Worm (Caenorhabditis elegans): ENCODE data around the gene acl-2.
A peak's percentile ranks its signal among the peaks of the same experiment; 100 is the strongest.

Gene acl-2

DNA sequence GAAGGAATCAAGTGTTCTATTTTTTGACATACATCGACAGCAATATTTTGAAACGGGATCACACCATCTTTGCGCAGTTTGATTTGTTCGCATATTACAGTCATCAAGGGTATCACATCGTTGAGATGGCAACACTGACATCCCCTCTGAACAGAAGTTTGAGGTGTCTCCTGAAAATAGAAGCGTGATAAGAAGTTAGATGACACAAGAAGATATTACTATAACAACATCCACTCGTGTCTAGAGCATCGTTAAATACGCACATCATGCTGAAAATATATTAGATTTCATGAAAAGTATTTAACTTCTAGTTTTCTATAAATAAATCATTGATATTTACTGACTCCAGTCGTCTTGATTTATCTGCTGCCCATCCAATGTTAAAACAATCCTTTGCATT is 41.8 kb upstream of the acl-2 start:
- TF ChIP-seq nhr-237 (tag; optimal IDR thresholded peaks at IDR 0.05) (no peak), unc-62 (GFP tag; optimal IDR thresholded peaks at IDR 0.05 in 1 of 2) (peak in 1 of 2 experiments; percentile 91), unc-62 (tag; optimal IDR thresholded peaks at IDR 0.05) (no peak)

DNA sequence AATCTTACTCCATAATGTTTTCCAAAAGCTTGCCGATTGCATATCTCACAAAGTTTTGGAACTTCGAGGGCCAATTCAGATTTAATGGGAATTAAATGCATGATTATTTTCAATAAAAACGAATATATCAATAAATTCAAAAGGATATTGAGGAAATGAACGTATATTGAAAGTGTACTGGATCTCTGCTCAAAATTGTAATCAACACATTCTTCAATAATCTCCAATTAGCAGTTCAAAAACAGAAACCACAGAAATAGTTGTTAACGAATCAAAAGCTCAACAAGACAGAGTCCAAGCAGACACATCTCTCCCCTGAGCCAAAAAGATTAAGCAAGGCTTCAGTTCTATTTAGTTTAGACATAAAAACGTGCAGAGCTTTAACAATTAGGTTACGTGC is 39.6 kb upstream of the acl-2 start, which contains the start of gene nhr-192:
TSS of gene nhr-192 (minus strand) at position 101 of the 400 bp plus-strand sequence.
- TF ChIP-seq fos-1 (tag; optimal IDR thresholded peaks at IDR 0.05) (no peak), dmd-9 (GFP tag; IDR thresholded peaks at IDR 0.05) (no peak), daf-8 (GFP tag; IDR thresholded peaks at IDR 0.05) (no peak), unc-62 (GFP tag; optimal IDR thresholded peaks at IDR 0.05 in 1 of 2) (peak in 1 of 2 experiments; percentile 58), unc-62 (tag; optimal IDR thresholded peaks at IDR 0.05) (no peak)

DNA sequence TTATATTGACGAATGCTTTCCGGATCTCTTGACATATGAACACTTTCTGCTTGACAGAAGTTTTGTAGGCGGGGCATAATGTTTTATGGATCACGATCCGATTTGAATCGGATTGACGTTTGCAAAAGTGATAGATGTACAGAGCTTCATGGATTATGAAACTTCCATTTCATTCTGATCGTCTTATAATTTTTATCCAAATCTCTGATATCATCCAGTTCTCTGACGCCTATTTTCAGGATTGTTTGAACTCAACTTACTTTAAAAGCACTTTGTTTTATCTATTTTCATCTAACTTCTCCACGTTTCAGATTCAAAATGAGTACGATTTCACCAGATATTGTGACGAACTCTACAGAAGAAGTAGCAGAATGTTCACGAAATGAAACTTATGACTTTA is 35.9 kb upstream of the acl-2 start, which contains the start of gene npr-39:
TSS of gene npr-39 (plus strand) at position 301 of the 400 bp plus-strand sequence.
- TF ChIP-seq saeg-2 (GFP tag; IDR thresholded peaks at IDR 0.05) = no peak
- TF ChIP-seq lin-15B (tag; optimal IDR thresholded peaks at IDR 0.05) = no peak
- no peak for TF ChIP-seq dve-1 (tag; optimal IDR thresholded peaks at IDR 0.05; ENCODE audit: insufficient read depth)
- no peak for TF ChIP-seq mep-1 (tag; optimal IDR thresholded peaks at IDR 0.05)
- TF ChIP-seq daf-19 (GFP tag; conservative IDR thresholded peaks at IDR 0.05) = no peak
- no peak for TF ChIP-seq ceh-20 (GFP tag; IDR thresholded peaks at IDR 0.05)
- no peak for TF ChIP-seq zip-11 (GFP tag; IDR thresholded peaks at IDR 0.05)
- TF ChIP-seq dmd-9 (GFP tag; IDR thresholded peaks at IDR 0.05) = no peak
- TF ChIP-seq nhr-41 (GFP tag; IDR thresholded peaks at IDR 0.05) = no peak
- no peak for TF ChIP-seq daf-12 (tag; optimal IDR thresholded peaks at IDR 0.05)
- TF ChIP-seq aha-1 (tag) = no peak
- no peak for TF ChIP-seq nhr-11 (tag; optimal IDR thresholded peaks at IDR 0.05)
- TF ChIP-seq zfp-3 (GFP tag; conservative IDR thresholded peaks at IDR 0.05) = no peak
- no peak for TF ChIP-seq tag-97 (GFP tag; IDR thresholded peaks at IDR 0.05)
- no peak for TF ChIP-seq unc-130 (GFP tag; optimal IDR thresholded peaks at IDR 0.05)
- no peak for TF ChIP-seq mes-2 (tag; optimal IDR thresholded peaks at IDR 0.05; ENCODE audit: poor library complexity, severe bottlenecking)
- no peak for TF ChIP-seq lin-13 (GFP tag; optimal IDR thresholded peaks at IDR 0.05)

DNA sequence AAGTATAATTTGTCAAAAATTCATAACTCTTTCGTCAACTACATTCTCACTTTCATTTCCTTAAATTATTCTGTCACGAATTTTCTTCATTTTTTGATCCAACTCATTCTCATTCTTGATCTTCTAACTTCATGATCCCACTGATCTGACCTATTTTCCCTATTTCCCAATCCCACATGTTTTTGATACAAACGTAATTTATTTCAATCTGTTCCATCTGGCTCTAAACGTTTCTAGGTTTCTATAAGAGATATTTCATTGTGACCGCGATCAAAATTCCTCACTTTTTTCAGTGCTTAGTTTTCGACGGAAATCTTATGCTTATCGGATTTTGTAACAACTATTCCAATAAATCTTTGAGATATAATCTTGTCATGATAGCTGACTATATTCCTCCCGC is 34.8 kb upstream of the acl-2 start:
- TF ChIP-seq ama-1 (optimal IDR thresholded peaks at IDR 0.05) (no peak), nhr-48 (tag; optimal IDR thresholded peaks at IDR 0.05) (no peak), unc-62 (GFP tag; optimal IDR thresholded peaks at IDR 0.05 in 1 of 2) (peak in 1 of 2 experiments; percentile 4), unc-62 (tag; optimal IDR thresholded peaks at IDR 0.05) (no peak)

DNA sequence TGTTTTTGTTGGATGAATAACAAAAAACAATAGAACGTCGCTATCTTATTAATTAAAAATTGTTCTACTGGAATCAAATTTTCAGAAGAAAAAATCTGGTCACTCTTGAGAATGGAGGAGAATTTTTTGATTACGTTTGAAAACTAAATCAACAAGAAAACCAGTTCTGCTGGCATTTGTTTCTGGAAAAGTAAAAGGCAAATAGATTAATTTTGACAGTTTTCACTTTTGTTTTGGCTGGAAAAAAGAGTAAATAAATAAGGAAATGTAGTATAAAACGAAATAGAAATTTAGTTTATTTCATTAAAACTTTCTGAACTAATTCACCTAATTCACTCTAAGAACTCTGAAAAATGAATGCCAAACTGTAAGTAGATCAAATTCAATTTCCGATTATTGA is 33.3 kb upstream of the acl-2 start, which contains the start of gene fipr-13:
TSS of gene fipr-13 (plus strand) at position 301 of the 400 bp plus-strand sequence.
- TF ChIP-seq F49E8.2 (tag; optimal IDR thresholded peaks at IDR 0.05; ENCODE audit: borderline replicate concordance) (no peak), nhr-237 (tag; optimal IDR thresholded peaks at IDR 0.05) (no peak), php-3 (GFP tag; IDR thresholded peaks at IDR 0.05) (no peak), lsy-2 (tag; optimal IDR thresholded peaks at IDR 0.05) (no peak), nhr-111 (GFP tag; optimal IDR thresholded peaks at IDR 0.05) (no peak), daf-19 (GFP tag; conservative IDR thresholded peaks at IDR 0.05) (no peak), nhr-11 (tag; optimal IDR thresholded peaks at IDR 0.05) (no peak), T26A8.4 (GFP tag; IDR thresholded peaks at IDR 0.05) (no peak), Y105C5A.15 (GFP tag; IDR thresholded peaks at IDR 0.05) (no peak), gei-8 (GFP tag; optimal IDR thresholded peaks at IDR 0.05) (no peak), nhr-25 (tag; optimal IDR thresholded peaks at IDR 0.05; ENCODE audit: borderline replicate concordance, insufficient read depth) (no peak), madf-5 (GFP tag; IDR thresholded peaks at IDR 0.05) (no peak), hlh-30 (tag; optimal IDR thresholded peaks at IDR 0.05; ENCODE audit: insufficient read depth) (no peak)

All from whole organism, L4 larva.